Fruit fly (Drosophila melanogaster): Measurements from ENCODE around the gene CG43345.

Gene CG43345

DNA sequence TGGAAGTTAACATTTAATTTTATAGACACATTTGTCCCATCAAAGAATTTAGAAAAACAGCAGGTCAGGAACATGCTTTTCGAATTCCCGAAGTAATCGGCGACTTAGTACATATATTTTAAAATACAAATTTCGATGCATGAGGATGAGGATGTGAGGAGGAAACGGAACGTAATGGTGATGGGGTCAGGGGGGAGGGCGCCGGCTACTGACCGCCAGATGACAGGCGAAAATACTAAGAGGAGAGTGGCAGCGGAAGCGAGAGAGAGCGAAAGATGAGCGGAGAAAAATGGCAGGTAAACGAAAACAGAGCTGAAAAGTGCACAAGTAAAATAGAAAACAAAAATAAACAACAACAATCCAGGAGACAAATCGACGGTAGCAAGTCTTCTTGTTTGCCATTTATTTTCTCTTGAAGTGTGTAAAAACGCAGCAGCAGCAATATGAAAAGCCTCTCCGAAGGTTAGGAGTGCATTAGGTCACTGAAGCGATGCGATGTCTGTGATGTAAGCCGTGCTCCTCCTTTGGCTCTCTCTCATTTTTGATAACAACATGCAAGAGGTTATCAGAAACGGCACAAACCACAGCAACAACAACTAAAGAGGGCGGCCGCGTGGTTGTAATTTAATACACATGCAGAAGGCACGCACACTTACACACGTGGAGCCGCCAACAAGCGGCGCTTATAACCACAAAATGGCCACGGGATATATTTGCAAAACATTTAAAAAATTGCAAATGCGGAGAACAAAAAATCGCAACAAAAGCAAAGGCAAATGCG is 10.2 kb upstream of the CG43345 start:
- TF ChIP-seq Vsx2 (GFP tag; optimal IDR thresholded peaks at IDR 0.05; ENCODE audit: partially characterized antibody) (peak; percentile 65), psq (GFP tag; optimal IDR thresholded peaks at IDR 0.05) (peak; percentile 51), OdsH (GFP tag; optimal IDR thresholded peaks at IDR 0.05) (no peak)

DNA sequence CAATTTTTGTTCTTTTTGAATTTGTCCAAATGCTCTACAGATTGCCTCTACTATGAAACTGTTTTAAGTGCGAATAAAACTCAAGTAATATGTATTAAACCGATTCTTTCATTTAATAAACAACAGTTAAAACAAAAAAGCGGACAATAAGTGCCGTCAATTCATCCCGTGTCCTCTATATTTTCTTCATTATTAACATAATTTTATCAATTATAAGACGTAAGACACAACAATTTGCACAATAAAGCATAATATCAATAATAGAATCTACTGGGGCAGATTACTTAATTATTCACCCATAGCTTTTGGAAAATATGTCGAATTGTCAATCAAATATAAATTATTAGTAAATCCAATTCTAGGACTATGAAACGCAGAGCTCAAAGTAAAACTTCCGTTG is 4.5 kb upstream of the CG43345 start, which contains the start of gene CG31627:
CG31627 (plus strand) TSS at position 301 of the 400 bp plus-strand sequence.
- TF ChIP-seq foxo (GFP tag; optimal IDR thresholded peaks at IDR 0.05) (no peak), Hnf4 (GFP tag; optimal IDR thresholded peaks at IDR 0.05) (no peak), rgr (GFP tag; optimal IDR thresholded peaks at IDR 0.05) (no peak), N (GFP tag; optimal IDR thresholded peaks at IDR 0.05) (no peak), Myc (optimal IDR thresholded peaks at IDR 0.05) (no peak), OdsH (GFP tag; optimal IDR thresholded peaks at IDR 0.05) (no peak), CG9705 (GFP tag; optimal IDR thresholded peaks at IDR 0.05) (no peak), CG32264 (GFP tag; optimal IDR thresholded peaks at IDR 0.05) (no peak), jim (GFP tag; optimal IDR thresholded peaks at IDR 0.05) (no peak), h (GFP tag; optimal IDR thresholded peaks at IDR 0.05) (no peak)

DNA sequence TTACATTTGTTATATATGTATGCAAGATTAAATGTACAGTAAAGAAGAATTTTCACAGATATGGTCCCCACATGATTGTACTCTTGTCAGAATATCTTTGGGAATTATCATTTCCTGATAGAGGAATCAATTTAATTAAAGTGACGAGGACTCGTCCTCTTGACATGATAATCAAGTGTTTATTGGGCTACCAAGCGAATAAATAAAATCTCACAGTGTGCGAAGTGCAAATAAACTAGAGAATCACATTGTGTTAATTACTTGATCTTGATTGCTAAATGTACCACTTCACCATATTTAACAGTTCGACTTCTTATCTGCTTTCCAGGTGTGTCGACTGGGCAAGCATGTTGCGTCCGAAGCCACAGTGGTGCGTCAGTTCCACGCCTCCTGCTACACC is 1.5 kb upstream of the CG43345 start:
- TF ChIP-seq Mio (GFP tag; optimal IDR thresholded peaks at IDR 0.05) (no peak), sv (GFP tag; optimal IDR thresholded peaks at IDR 0.05) (no peak), CG32264 (GFP tag; optimal IDR thresholded peaks at IDR 0.05) (no peak), jim (GFP tag; optimal IDR thresholded peaks at IDR 0.05) (no peak), Dif (GFP tag; optimal IDR thresholded peaks at IDR 0.05; ENCODE audit: partially characterized antibody) (no peak), rgr (GFP tag; optimal IDR thresholded peaks at IDR 0.05) (no peak)

DNA sequence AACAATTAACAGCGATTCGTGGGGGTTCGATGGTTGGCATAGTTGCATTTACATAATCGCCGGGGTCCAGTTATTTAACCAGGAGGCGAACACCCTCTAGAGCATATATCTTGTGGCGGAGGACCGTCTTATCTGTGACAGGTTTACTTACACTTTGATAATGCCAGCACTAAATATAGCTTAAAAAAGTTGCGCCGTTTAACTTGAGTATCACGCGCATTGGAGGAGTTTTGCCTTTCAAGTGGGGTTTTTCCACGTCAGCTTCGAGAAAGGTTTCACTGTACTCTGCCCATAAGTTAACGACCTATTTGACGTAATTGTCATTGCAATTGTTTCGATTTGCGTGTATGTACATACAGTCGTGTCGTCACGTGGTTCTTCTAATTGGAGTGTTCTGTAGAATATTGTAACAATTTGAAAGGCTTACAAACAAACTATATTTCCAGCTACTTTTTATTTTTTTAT is 811 bp upstream of the CG43345 start:
- TF ChIP-seq Rel (GFP tag; optimal IDR thresholded peaks at IDR 0.05) (no peak), Rel (tag; optimal IDR thresholded peaks at IDR 0.05) (peak; percentile 76), Vsx2 (GFP tag; optimal IDR thresholded peaks at IDR 0.05; ENCODE audit: partially characterized antibody) (no peak)

DNA sequence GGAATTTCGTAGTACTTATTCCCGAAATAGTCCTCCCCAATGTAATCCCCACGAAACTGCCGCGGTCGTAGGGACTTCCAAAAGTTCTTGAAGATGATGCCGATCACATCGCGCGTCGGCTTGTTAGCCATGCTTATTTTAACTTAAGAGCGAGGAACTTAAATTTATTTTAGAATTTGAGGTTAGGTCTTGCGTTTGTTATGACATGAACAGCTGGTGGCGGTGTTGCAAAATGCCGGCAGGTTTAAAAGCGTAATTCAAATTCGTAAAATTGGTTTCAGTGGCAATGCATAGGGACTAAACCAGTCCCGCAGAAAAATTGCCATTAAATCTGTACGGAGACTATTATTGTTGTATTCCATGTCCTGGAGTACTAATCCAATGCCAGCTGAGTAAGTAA is 2.0 kb downstream of the CG43345 start:
- peak; percentile 12 for TF ChIP-seq Hnf4 (GFP tag; optimal IDR thresholded peaks at IDR 0.05)
- no peak for TF ChIP-seq ey (GFP tag; optimal IDR thresholded peaks at IDR 0.05)
- no peak for TF ChIP-seq CG9705 (GFP tag; optimal IDR thresholded peaks at IDR 0.05)
- TF ChIP-seq Myc (optimal IDR thresholded peaks at IDR 0.05), result peak; percentile 6
- TF ChIP-seq HLH106 (tag; optimal IDR thresholded peaks at IDR 0.05), result peak; percentile 11
- TF ChIP-seq h (GFP tag; optimal IDR thresholded peaks at IDR 0.05), result peak; percentile 36
- TF ChIP-seq rgr (GFP tag; optimal IDR thresholded peaks at IDR 0.05), result peak; percentile 1
- TF ChIP-seq Rel (GFP tag; optimal IDR thresholded peaks at IDR 0.05), result no peak
- peak; percentile 39 for TF ChIP-seq Rel (tag; optimal IDR thresholded peaks at IDR 0.05)
- TF ChIP-seq Hr83 (GFP tag; optimal IDR thresholded peaks at IDR 0.05; ENCODE audit: poor library complexity, severe bottlenecking), result no peak
- TF ChIP-seq woc (GFP tag; optimal IDR thresholded peaks at IDR 0.05), result peak; percentile 4

DNA sequence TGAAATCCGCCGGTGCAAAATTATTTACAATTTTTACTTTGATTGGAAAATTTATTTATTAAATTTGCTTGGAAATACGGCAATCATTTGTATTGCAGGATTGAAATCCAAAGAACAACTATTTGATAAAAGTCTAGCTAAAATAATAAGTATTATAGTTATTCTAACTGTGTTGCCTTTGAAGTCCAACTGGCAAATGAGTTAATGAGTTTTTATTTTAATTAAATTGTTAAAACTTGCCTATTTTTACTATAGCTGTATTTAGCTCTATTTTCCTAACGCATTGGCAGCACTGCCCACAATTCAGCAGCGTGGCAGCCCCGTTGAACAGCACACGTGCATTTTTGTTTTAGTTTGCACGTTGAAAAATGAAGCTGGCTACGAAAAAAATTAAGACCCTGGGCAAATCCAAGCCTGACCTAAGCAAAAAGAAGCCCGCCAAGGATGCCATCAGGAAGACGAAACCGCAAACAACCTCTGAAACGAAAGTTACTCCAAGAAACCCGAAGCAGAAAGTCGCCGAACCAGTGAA is 5.0 kb downstream of the CG43345 start, which contains the start of gene Noc2:
Noc2 (plus strand) TSS at position 331 of the 532 bp plus-strand sequence.
- TF ChIP-seq sage (GFP tag; optimal IDR thresholded peaks at IDR 0.05) (no peak), lola (GFP tag; optimal IDR thresholded peaks at IDR 0.05) (no peak), CG9705 (GFP tag; optimal IDR thresholded peaks at IDR 0.05) (no peak), Abd-B (GFP tag; optimal IDR thresholded peaks at IDR 0.05) (no peak), rgr (GFP tag; optimal IDR thresholded peaks at IDR 0.05) (peak; percentile 43), OdsH (GFP tag; optimal IDR thresholded peaks at IDR 0.05) (peak; percentile 15), Dfd (GFP tag; optimal IDR thresholded peaks at IDR 0.05) (no peak), Jra (GFP tag; optimal IDR thresholded peaks at IDR 0.05) (no peak), h (GFP tag; optimal IDR thresholded peaks at IDR 0.05) (peak; percentile 61), CrebA (GFP tag; optimal IDR thresholded peaks at IDR 0.05; ENCODE audit: borderline replicate concordance) (no peak), psq (GFP tag; optimal IDR thresholded peaks at IDR 0.05) (peak; percentile 44), Sp1 (GFP tag; optimal IDR thresholded peaks at IDR 0.05) (peak; percentile 26), br (GFP tag; optimal IDR thresholded peaks at IDR 0.05) (no peak), Hr83 (GFP tag; optimal IDR thresholded peaks at IDR 0.05; ENCODE audit: poor library complexity, severe bottlenecking) (peak; percentile 35), dmrt93B (GFP tag; optimal IDR thresholded peaks at IDR 0.05) (peak; percentile 44), jim (GFP tag; optimal IDR thresholded peaks at IDR 0.05) (peak; percentile 67), foxo (GFP tag; optimal IDR thresholded peaks at IDR 0.05) (peak in 1 of 2 experiments; percentile 73), Rel (GFP tag; optimal IDR thresholded peaks at IDR 0.05) (no peak), Rel (tag; optimal IDR thresholded peaks at IDR 0.05) (peak; percentile 81), Dif (GFP tag; optimal IDR thresholded peaks at IDR 0.05; ENCODE audit: partially characterized antibody) (no peak), dsf (GFP tag; optimal IDR thresholded peaks at IDR 0.05; ENCODE audit: borderline replicate concordance) (no peak), sv (GFP tag; optimal IDR thresholded peaks at IDR 0.05) (peak; percentile 7), pan (optimal IDR thresholded peaks at IDR 0.05) (no peak), Mio (GFP tag; optimal IDR thresholded peaks at IDR 0.05) (no peak), CG32264 (GFP tag; optimal IDR thresholded peaks at IDR 0.05) (no peak), woc (GFP tag; optimal IDR thresholded peaks at IDR 0.05) (peak; percentile 52), fru (GFP tag; optimal IDR thresholded peaks at IDR 0.05) (peak; percentile 45), N (GFP tag; optimal IDR thresholded peaks at IDR 0.05) (no peak), Vsx2 (GFP tag; optimal IDR thresholded peaks at IDR 0.05; ENCODE audit: partially characterized antibody) (no peak), GATAd (GFP tag; optimal IDR thresholded peaks at IDR 0.05) (no peak), Myc (optimal IDR thresholded peaks at IDR 0.05) (peak; percentile 78)
